Worm (Caenorhabditis elegans) whole organism, mixed stage, embryonic: ENCODE measurements around the gene R08D7.4.

Experiments used
- elt-1 ChIP-seq: sonication (generic microtip); optimal IDR thresholded peaks from 2 replicates; lab custom pipeline; 2017; ENCODE audit warnings: missing genetic modification characterization, mild to moderate bottlenecking, missing compliant biosample characterization, antibody characterized with exemption, moderate library complexity, borderline replicate concordance; ENCODE audit not compliant: insufficient read depth
- nhr-12 ChIP-seq: fragments of 150-350 bp; optimal IDR thresholded peaks from 2 replicates; lab custom pipeline; 2014; ENCODE audit warnings: missing biosample characterization, missing genetic modification characterization
- nhr-237 ChIP-seq: fragments of 150-350 bp; optimal IDR thresholded peaks from 2 replicates; lab custom pipeline; 2014; ENCODE audit warnings: missing biosample characterization, missing genetic modification characterization

- no peak for TF ChIP-seq nhr-237 (tag; lab: Kevin White, UChicago)
- no peak for TF ChIP-seq nhr-12
- TF ChIP-seq elt-1 (tag; lab: Kevin White, UChicago), result no peak
These were observed 9.7 kb upstream of the R08D7.4 start, which contains the start of gene grl-25 for ce11 chrIII:8961993-8962392.
